Worm (Caenorhabditis elegans) whole organism, young adult: ENCODE results near the gene ZK809.8.

Source experiments
- B0035.1 ChIP-seq: sonication (generic microtip); optimal IDR thresholded peaks from 2 replicates; lab custom pipeline; 2016; ENCODE audit warnings: missing genetic modification characterization, mild to moderate bottlenecking, missing compliant biosample characterization, missing genotype, missing genetic modification reagents
- C06A6.2 ChIP-seq: fragments of 200-800 bp; sonication (Bioruptor generic); conservative IDR thresholded peaks from 2 replicates; pipeline ENCODE4 v1.3.6; 2022; ENCODE audit warnings: missing genetic modification characterization, missing compliant biosample characterization
- D2030.7 ChIP-seq: fragments of 200-800 bp; sonication (Bioruptor generic); IDR thresholded peaks from 2 replicates; pipeline ENCODE4 v1.3.6; 2022; ENCODE audit warnings: missing genetic modification reagents, missing genetic modification characterization, missing compliant biosample characterization
- F22D6.2 ChIP-seq: sonication (generic microtip); optimal IDR thresholded peaks from 2 replicates; lab custom pipeline; 2016; ENCODE audit warnings: mild to moderate bottlenecking, missing genetic modification characterization, missing compliant biosample characterization
- F23B12.7 ChIP-seq: sonication (generic microtip); optimal IDR thresholded peaks from 2 replicates; lab custom pipeline; 2017; ENCODE audit warnings: missing genetic modification characterization, mild to moderate bottlenecking, missing compliant biosample characterization, antibody characterized with exemption, moderate library complexity; ENCODE audit not compliant: insufficient read depth
- F39B2.1 ChIP-seq: fragments of 200-800 bp; sonication (Bioruptor generic); IDR thresholded peaks from 2 replicates; pipeline ENCODE4 v1.3.6; 2022; ENCODE audit warnings: missing genetic modification reagents, missing genetic modification characterization, missing compliant biosample characterization
- F49E8.2 ChIP-seq: sonication (generic microtip); optimal IDR thresholded peaks from 3 replicates; lab custom pipeline; 2017; ENCODE audit warnings: missing genetic modification characterization, mild to moderate bottlenecking, missing compliant biosample characterization, antibody characterized with exemption, moderate library complexity; ENCODE audit not compliant: insufficient read depth
- Y53F4B.3 ChIP-seq: fragments of 200-800 bp; sonication (Bioruptor generic); IDR thresholded peaks from 2 replicates; pipeline ENCODE4 v1.3.6; 2022; ENCODE audit warnings: missing genetic modification reagents, missing genetic modification characterization, missing compliant biosample characterization
- akir-1 ChIP-seq: fragments of 200-800 bp; sonication (Bioruptor generic); optimal IDR thresholded peaks from 2 replicates; lab custom pipeline; 2018; ENCODE audit warnings: mild to moderate bottlenecking, missing genetic modification characterization, moderate library complexity, missing compliant biosample characterization
- aptf-3 ChIP-seq: fragments of 200-800 bp; sonication (Bioruptor generic); IDR thresholded peaks from 2 replicates; pipeline ENCODE4 v1.3.6; 2022; ENCODE audit warnings: missing genetic modification characterization, missing compliant biosample characterization
- attf-5 ChIP-seq: fragments of 200-800 bp; sonication (Bioruptor generic); optimal IDR thresholded peaks from 2 replicates; lab custom pipeline; 2018; ENCODE audit warnings: mild to moderate bottlenecking, missing genetic modification characterization, missing compliant biosample characterization
- bed-1 ChIP-seq: fragments of 200-800 bp; sonication (Bioruptor generic); IDR thresholded peaks from 2 replicates; pipeline ENCODE4 v1.3.6; 2022; ENCODE audit warnings: missing genetic modification reagents, missing genetic modification characterization, missing compliant biosample characterization
- cebp-1 ChIP-seq, 2 experiments: fragments of 200-800 bp in 1 of 2; sonication (Bioruptor generic) in 1 of 2; sonication (generic microtip) in 1 of 2; IDR thresholded peaks in 1 of 2; optimal IDR thresholded peaks in 1 of 2; 2 replicates each; pipeline versions ENCODE4 v1.3.6 to Lab custom; 2017 to 2022; ENCODE audit warnings: missing compliant biosample characterization in 2 of 2, missing genetic modification characterization in 2 of 2, mild to moderate bottlenecking in 1 of 2, missing genetic modification reagents in 1 of 2, moderate library complexity in 1 of 2
- ceh-40 ChIP-seq: fragments of 200-800 bp; sonication (Bioruptor generic); IDR thresholded peaks from 2 replicates; pipeline ENCODE4 v1.3.6; 2022; ENCODE audit warnings: missing genetic modification characterization, missing compliant biosample characterization
- ceh-58 ChIP-seq: fragments of 200-800 bp; sonication (Bioruptor generic); IDR thresholded peaks from 2 replicates; pipeline ENCODE4 v1.3.6; 2022; ENCODE audit warnings: missing genetic modification characterization, missing compliant biosample characterization
- ceh-79 ChIP-seq: sonication (generic microtip); optimal IDR thresholded peaks from 2 replicates; lab custom pipeline; 2017; ENCODE audit warnings: mild to moderate bottlenecking, missing genetic modification characterization, missing compliant biosample characterization
- die-1 ChIP-seq: sonication (generic microtip); optimal IDR thresholded peaks from 2 replicates; lab custom pipeline; 2016; ENCODE audit warnings: missing genotype, mild to moderate bottlenecking, missing genetic modification characterization, missing compliant biosample characterization
- egrh-3 ChIP-seq: fragments of 200-800 bp; sonication (Bioruptor generic); IDR thresholded peaks from 2 replicates; pipeline ENCODE4 v1.3.6; 2022; ENCODE audit warnings: missing genetic modification reagents, missing genetic modification characterization, missing compliant biosample characterization
- hmg-20 ChIP-seq: fragments of 200-800 bp; sonication (Bioruptor generic); IDR thresholded peaks from 2 replicates; pipeline ENCODE4 v1.3.6; 2022; ENCODE audit warnings: missing genetic modification reagents, missing genetic modification characterization, missing compliant biosample characterization
- let-526 ChIP-seq: fragments of 200-800 bp; sonication (Bioruptor generic); IDR thresholded peaks from 2 replicates; pipeline ENCODE4 v1.3.6; 2022; ENCODE audit warnings: missing genetic modification reagents, missing genetic modification characterization, missing compliant biosample characterization
- lin-26 ChIP-seq: fragments of 200-800 bp; sonication (Bioruptor generic); IDR thresholded peaks from 2 replicates; pipeline ENCODE4 v1.3.6; 2022; ENCODE audit warnings: missing genetic modification reagents, missing genetic modification characterization, missing compliant biosample characterization
- lin-40 ChIP-seq: sonication (generic microtip); optimal IDR thresholded peaks from 2 replicates; lab custom pipeline; 2016; ENCODE audit warnings: missing genetic modification characterization, mild to moderate bottlenecking, missing compliant biosample characterization, missing genotype, missing genetic modification reagents
- madf-3 ChIP-seq: fragments of 200-800 bp; sonication (Bioruptor generic); IDR thresholded peaks from 2 replicates; pipeline ENCODE4 v1.3.6; 2022; ENCODE audit warnings: missing genetic modification reagents, missing genetic modification characterization, missing compliant biosample characterization
- mel-28 ChIP-seq: sonication (generic microtip); optimal IDR thresholded peaks from 2 replicates; lab custom pipeline; 2016; ENCODE audit warnings: borderline replicate concordance, mild to moderate bottlenecking, missing genetic modification characterization, missing compliant biosample characterization
- nfya-1 ChIP-seq: sonication (generic microtip); optimal IDR thresholded peaks from 2 replicates; lab custom pipeline; 2017; ENCODE audit warnings: antibody characterized with exemption, missing compliant biosample characterization, missing genetic modification characterization, borderline replicate concordance; ENCODE audit not compliant: insufficient read depth
- nfyb-1 ChIP-seq: fragments of 200-800 bp; sonication (Bioruptor generic); IDR thresholded peaks from 2 replicates; pipeline ENCODE4 v1.3.6; 2022; ENCODE audit warnings: missing genetic modification reagents, missing genetic modification characterization, missing compliant biosample characterization
- nhr-120 ChIP-seq: fragments of 200-800 bp; sonication (Bioruptor generic); IDR thresholded peaks from 2 replicates; pipeline ENCODE4 v1.3.6; 2022; ENCODE audit warnings: missing genetic modification characterization, missing compliant biosample characterization
- nhr-90 ChIP-seq: sonication (generic microtip); optimal IDR thresholded peaks from 2 replicates; lab custom pipeline; 2016; ENCODE audit warnings: missing genotype, mild to moderate bottlenecking, missing genetic modification characterization, missing compliant biosample characterization
- pha-4 ChIP-seq: fragments of 150-350 bp; sonication (generic microtip); optimal IDR thresholded peaks from 2 replicates; lab custom pipeline; 2014; ENCODE audit warnings: missing biosample characterization, missing genetic modification reagents, missing genetic modification characterization
- rec-8 ChIP-seq, 2 experiments: sonication (generic microtip); optimal IDR thresholded peaks; 2 replicates each; lab custom pipeline; 2016; ENCODE audit warnings: mild to moderate bottlenecking in 2 of 2, missing genetic modification characterization in 2 of 2, missing genetic modification reagents in 2 of 2, missing genotype in 2 of 2, missing biosample characterization in 1 of 2, missing compliant biosample characterization in 1 of 2, moderate library complexity in 1 of 2
- rpc-1 ChIP-seq, 2 experiments: fragments of 150-350 bp in 1 of 2; sonication (generic microtip) in 1 of 2; optimal IDR thresholded peaks; 2 replicates each; lab custom pipeline; 2014 to 2018; ENCODE audit warnings: missing biosample characterization in 1 of 2, missing genetic modification characterization in 1 of 2, missing genetic modification reagents in 1 of 2, missing genotype in 1 of 2
- snpc-3.4 ChIP-seq: sonication (generic microtip); optimal IDR thresholded peaks from 2 replicates; lab custom pipeline; 2017; ENCODE audit warnings: missing genetic modification characterization, mild to moderate bottlenecking, missing compliant biosample characterization, antibody characterized with exemption, moderate library complexity, missing genotype, missing genetic modification reagents
- snpc-4 ChIP-seq, 5 experiments: fragments of 150-350 bp in 1 of 5; sonication (generic microtip) in 4 of 5; optimal IDR thresholded peaks; 2 replicates each; lab custom pipeline; 2014 to 2018; ENCODE audit warnings: missing genetic modification characterization in 5 of 5, missing biosample characterization in 3 of 5, antibody characterized with exemption in 2 of 5, mild to moderate bottlenecking in 2 of 5, missing compliant biosample characterization in 2 of 5, missing genotype in 2 of 5, moderate library complexity in 2 of 5, missing genetic modification reagents in 1 of 5
- somi-1 ChIP-seq: fragments of 200-800 bp; sonication (Bioruptor generic); optimal IDR thresholded peaks from 2 replicates; lab custom pipeline; 2018; ENCODE audit warnings: mild to moderate bottlenecking, missing genetic modification characterization, missing compliant biosample characterization
- tbp1 ChIP-seq: fragments of 200-800 bp; sonication (Bioruptor generic); optimal IDR thresholded peaks from 2 replicates; lab custom pipeline; 2018; ENCODE audit warnings: mild to moderate bottlenecking, missing genetic modification characterization, missing compliant biosample characterization
- tlf-1 ChIP-seq: fragments of 200-800 bp; sonication (Bioruptor generic); optimal IDR thresholded peaks from 2 replicates; lab custom pipeline; 2018; ENCODE audit warnings: mild to moderate bottlenecking, missing genetic modification characterization, missing compliant biosample characterization
- zim-3 ChIP-seq: sonication (generic microtip); optimal IDR thresholded peaks from 2 replicates; lab custom pipeline; 2017; ENCODE audit warnings: mild to moderate bottlenecking, missing genetic modification characterization, moderate library complexity, missing compliant biosample characterization
- ztf-18 ChIP-seq: sonication (generic microtip); optimal IDR thresholded peaks from 2 replicates; lab custom pipeline; 2016; ENCODE audit warnings: missing genotype, mild to moderate bottlenecking, missing genetic modification characterization, missing compliant biosample characterization
- ztf-22 ChIP-seq: fragments of 200-800 bp; sonication (Bioruptor generic); optimal IDR thresholded peaks from 2 replicates; lab custom pipeline; 2018; ENCODE audit warnings: mild to moderate bottlenecking, missing genetic modification characterization, moderate library complexity, missing compliant biosample characterization
- ztf-6 ChIP-seq: fragments of 200-800 bp; sonication (Bioruptor generic); IDR thresholded peaks from 2 replicates; pipeline ENCODE4 v1.3.6; 2022; ENCODE audit warnings: missing genetic modification reagents, missing genetic modification characterization, missing compliant biosample characterization

ZK809.8 gene

ce11 chrIV:11601721-11602405, 47.0 kb downstream of the ZK809.8 start (continued):
- TF ChIP-seq madf-3 (GFP tag; lab: Robert Waterston, UW) (peak; percentile 74; the same call in 1 of the 2 replicates), pha-4 (tag; lab: Kevin White, UChicago) (peak; percentile 19), let-526 (GFP tag; lab: Robert Waterston, UW) (no peak), mel-28 (tag; lab: Kevin White, UChicago) (no peak), F49E8.2 (tag; lab: Kevin White, UChicago) (peak; percentile 78), nfyb-1 (GFP tag; lab: Robert Waterston, UW) (peak; percentile 60; the same call in 1 of the 2 replicates), zim-3 (tag; lab: Kevin White, UChicago) (no peak), bed-1 (GFP tag; lab: Robert Waterston, UW) (no peak), nfya-1 (tag; lab: Kevin White, UChicago) (no peak), snpc-3.4 (tag; lab: Kevin White, UChicago) (peak; percentile 80), C06A6.2 (GFP tag; lab: Robert Waterston, UW) (no peak), rec-8 (tag; optimal IDR thresholded peaks at IDR 0.05; lab: Kevin White, UChicago) (peak in 1 of 2 experiments; percentile 21), ztf-18 (no peak), F22D6.2 (tag; lab: Kevin White, UChicago) (no peak), B0035.1 (tag; lab: Kevin White, UChicago) (peak; percentile 43), lin-40 (peak; percentile 49), die-1 (no peak), nhr-90 (tag; lab: Kevin White, UChicago) (no peak), ztf-22 (GFP tag; lab: Kevin White, UChicago) (no peak), tbp1 (peak; percentile 60), ceh-58 (GFP tag; lab: Robert Waterston, UW) (no peak), ceh-40 (GFP tag; lab: Robert Waterston, UW) (no peak), hmg-20 (0 out of 2 replicates have a peak, but pooled peaks have one; percentile 32), egrh-3 (GFP tag; lab: Robert Waterston, UW) (0 out of 2 replicates have a peak, but pooled peaks have one; percentile 16), F23B12.7 (tag; lab: Kevin White, UChicago) (peak; percentile 75), Y53F4B.3 (no peak), rpc-1 (optimal IDR thresholded peaks at IDR 0.05; lab: Kevin White, UChicago) (peak; percentile 1), rpc-1 (tag; optimal IDR thresholded peaks at IDR 0.05; lab: Kevin White, UChicago) (peak; percentile 3), tlf-1 (GFP tag; lab: Kevin White, UChicago) (peak; percentile 35), somi-1 (GFP tag; lab: Kevin White, UChicago) (no peak), ztf-6 (GFP tag; lab: Robert Waterston, UW) (no peak), lin-26 (no peak), F39B2.1 (GFP tag; lab: Robert Waterston, UW) (no peak), nhr-120 (GFP tag; lab: Robert Waterston, UW) (no peak), ceh-79 (no peak), cebp-1 (GFP tag; IDR thresholded peaks at IDR 0.05; lab: Robert Waterston, UW) (no peak), cebp-1 (tag; optimal IDR thresholded peaks at IDR 0.05; lab: Kevin White, UChicago) (peak; percentile 57), akir-1 (GFP tag; lab: Kevin White, UChicago) (no peak), snpc-4 (GFP tag; optimal IDR thresholded peaks at IDR 0.05; lab: Kevin White, UChicago) (no peak), snpc-4 (tag; optimal IDR thresholded peaks at IDR 0.05; lab: Kevin White, UChicago) (peak; percentile 25 to 57 (median 36)), D2030.7 (peak; percentile 72), attf-5 (GFP tag; lab: Kevin White, UChicago) (peak; percentile 30), aptf-3 (GFP tag; lab: Robert Waterston, UW) (no peak)
